Fruit fly (Drosophila melanogaster): Measurements from ENCODE around the gene CG11444.

DNA sequence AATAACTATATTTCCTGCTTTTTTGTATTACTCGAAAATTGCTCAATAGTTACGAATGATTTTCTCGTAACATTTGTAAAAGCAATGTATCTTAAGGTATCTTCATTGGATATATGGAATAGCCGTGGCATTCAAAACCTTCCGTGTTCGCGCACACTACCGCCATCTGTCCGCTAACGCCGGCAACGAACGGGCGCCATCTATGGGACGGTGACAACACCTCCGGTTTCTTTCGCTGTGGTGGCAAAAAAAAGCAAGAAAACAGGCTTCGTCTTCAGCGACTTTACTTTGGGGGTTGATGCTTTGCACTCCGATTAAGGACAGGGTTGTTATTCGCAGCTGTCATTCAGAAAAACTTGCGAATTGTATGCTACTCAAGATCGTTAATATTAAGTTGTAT, 47.1 kb downstream of the CG11444 start:
- no peak for TF ChIP-seq Myc (optimal IDR thresholded peaks at IDR 0.05)
- no peak for TF ChIP-seq Sin3A (optimal IDR thresholded peaks at IDR 0.05)
- TF ChIP-seq ttk (optimal IDR thresholded peaks at IDR 0.05): no peak
- no peak for TF ChIP-seq insv (optimal IDR thresholded peaks at IDR 0.05)
- no peak for TF ChIP-seq h (optimal IDR thresholded peaks at IDR 0.05)
- no peak for TF ChIP-seq psq (optimal IDR thresholded peaks at IDR 0.05)
